Fruit fly (Drosophila melanogaster) whole organism, embryonic: ENCODE measurements around the gene CG4953.
A peak's percentile ranks its signal among the peaks of the same experiment; 100 is the strongest.

Source experiments
- Asciz ChIP-seq: fragments of 200-800 bp; sonication (Bioruptor generic); optimal IDR thresholded peaks from 2 replicates; lab custom pipeline; 2017; ENCODE audit warnings: missing biosample characterization, mild to moderate bottlenecking, missing genetic modification characterization, missing genetic modification reagents
- B-H2 ChIP-seq: fragments of 200-800 bp; sonication (Bioruptor generic); optimal IDR thresholded peaks from 2 replicates; lab custom pipeline; 2018; ENCODE audit warnings: missing biosample characterization, mild to moderate bottlenecking, missing genetic modification characterization
- Bteb2 ChIP-seq: fragments of 200-800 bp; sonication (Bioruptor generic); optimal IDR thresholded peaks from 2 replicates; lab custom pipeline; 2016; ENCODE audit warnings: missing biosample characterization, missing genetic modification characterization
- CG10209 ChIP-seq: fragments of 200-800 bp; sonication (Bioruptor generic); optimal IDR thresholded peaks from 3 replicates; lab custom pipeline; 2017; ENCODE audit warnings: missing biosample characterization, mild to moderate bottlenecking, missing genetic modification characterization, missing genetic modification reagents
- CG10565 ChIP-seq: fragments of 200-800 bp; sonication (Bioruptor generic); optimal IDR thresholded peaks from 3 replicates; lab custom pipeline; 2016; ENCODE audit warnings: missing biosample characterization, mild to moderate bottlenecking, missing genetic modification characterization
- CG11723 ChIP-seq: fragments of 200-800 bp; sonication (Bioruptor generic); optimal IDR thresholded peaks from 2 replicates; lab custom pipeline; 2017; ENCODE audit warnings: missing biosample characterization, mild to moderate bottlenecking, missing genetic modification characterization
- CG12071 ChIP-seq: fragments of 200-800 bp; sonication (Bioruptor generic); optimal IDR thresholded peaks from 3 replicates; lab custom pipeline; 2018; ENCODE audit warnings: missing biosample characterization, mild to moderate bottlenecking, missing genetic modification characterization
- CG12942 ChIP-seq: fragments of 200-800 bp; sonication (Bioruptor generic); optimal IDR thresholded peaks from 3 replicates; lab custom pipeline; 2016; ENCODE audit warnings: missing biosample characterization, missing genetic modification characterization
- CG13296 ChIP-seq: fragments of 200-800 bp; sonication (Bioruptor generic); optimal IDR thresholded peaks from 3 replicates; lab custom pipeline; 2018; ENCODE audit warnings: missing biosample characterization, mild to moderate bottlenecking, missing genetic modification characterization
- CG14014 ChIP-seq: fragments of 200-800 bp; sonication (Bioruptor generic); IDR thresholded peaks from 2 replicates; pipeline ENCODE4 v1.3.6; 2022; ENCODE audit warnings: missing biosample characterization, missing genetic modification characterization
- CG15696 ChIP-seq: fragments of 200-800 bp; sonication (Bioruptor generic); optimal IDR thresholded peaks from 2 replicates; lab custom pipeline; 2019; ENCODE audit warnings: missing biosample characterization, mild to moderate bottlenecking, missing genetic modification characterization, moderate library complexity
- CG17912 ChIP-seq: fragments of 200-800 bp; sonication (Bioruptor generic); optimal IDR thresholded peaks from 2 replicates; lab custom pipeline; 2018; ENCODE audit warnings: missing biosample characterization, mild to moderate bottlenecking, missing genetic modification characterization
- CG30403 ChIP-seq: fragments of 200-800 bp; sonication (Bioruptor generic); optimal IDR thresholded peaks from 3 replicates; lab custom pipeline; 2016; ENCODE audit warnings: missing biosample characterization, missing genetic modification characterization
- CG32532 ChIP-seq: fragments of 200-800 bp; sonication (Bioruptor generic); IDR thresholded peaks from 2 replicates; pipeline ENCODE4 v1.3.6; 2022; ENCODE audit warnings: missing biosample characterization, missing genetic modification characterization
- CG42726 ChIP-seq: fragments of 200-800 bp; sonication (Bioruptor generic); IDR thresholded peaks from 2 replicates; pipeline ENCODE4 v1.3.6; 2022; ENCODE audit warnings: missing biosample characterization, missing genetic modification characterization; ENCODE audit not compliant: partially characterized antibody
- CG4328 ChIP-seq: fragments of 200-800 bp; sonication (Bioruptor generic); optimal IDR thresholded peaks from 3 replicates; lab custom pipeline; 2017; ENCODE audit warnings: missing biosample characterization, missing genetic modification reagents, missing genetic modification characterization
- CG4707 ChIP-seq: fragments of 200-800 bp; sonication (Bioruptor generic); optimal IDR thresholded peaks from 2 replicates; lab custom pipeline; 2018; ENCODE audit warnings: missing biosample characterization, mild to moderate bottlenecking, missing genetic modification characterization, moderate library complexity
- CG8089 ChIP-seq: fragments of 200-800 bp; sonication (Bioruptor generic); optimal IDR thresholded peaks from 3 replicates; lab custom pipeline; 2016; ENCODE audit warnings: missing biosample characterization, missing genetic modification characterization
- CG8924 ChIP-seq: fragments of 200-800 bp; optimal IDR thresholded peaks from 3 replicates; lab custom pipeline; 2019; ENCODE audit warnings: missing biosample characterization, mild to moderate bottlenecking, missing genetic modification characterization, moderate library complexity
- CG9932 ChIP-seq: fragments of 200-800 bp; sonication (Bioruptor generic); IDR thresholded peaks from 2 replicates; pipeline ENCODE4 v1.3.6; 2022; ENCODE audit warnings: missing biosample characterization, missing genetic modification characterization
- CkIIα-i1 ChIP-seq: fragments of 200-800 bp; sonication (Bioruptor generic); IDR thresholded peaks from 2 replicates; pipeline ENCODE4 v1.3.6; 2022; ENCODE audit warnings: missing biosample characterization, missing genetic modification characterization
- CrebB ChIP-seq: fragments of 200-800 bp; sonication (Bioruptor generic); optimal IDR thresholded peaks from 3 replicates; lab custom pipeline; 2018; ENCODE audit warnings: missing biosample characterization, mild to moderate bottlenecking, missing genetic modification characterization
- D ChIP-seq, 2 experiments: fragments of 200-800 bp in 1 of 2; fragments of >200 bp in 1 of 2; sonication (Bioruptor generic) in 1 of 2; optimal IDR thresholded peaks; 2 replicates in 1 of 2; 3 replicates in 1 of 2; lab custom pipeline; 2017; ENCODE audit warnings: mild to moderate bottlenecking in 1 of 2, missing biosample characterization in 1 of 2, missing genetic modification characterization in 1 of 2, missing genetic modification reagents in 1 of 2
- Drgx ChIP-seq: fragments of 200-800 bp; sonication (Bioruptor generic); IDR thresholded peaks from 2 replicates; pipeline ENCODE4 v1.3.6; 2022; ENCODE audit warnings: missing biosample characterization, missing genetic modification characterization
- Ets65A ChIP-seq: fragments of 200-800 bp; sonication (Bioruptor generic); peaks from one replicate; lab custom pipeline; 2016; ENCODE audit warnings: missing biosample characterization, missing genetic modification characterization
- Hey ChIP-seq: fragments of 200-800 bp; sonication (Bioruptor generic); optimal IDR thresholded peaks from 3 replicates; lab custom pipeline; 2018; ENCODE audit warnings: missing biosample characterization, mild to moderate bottlenecking, missing genetic modification characterization
- Scr ChIP-seq: fragments of 200-800 bp; sonication (Bioruptor generic); IDR thresholded peaks from 2 replicates; pipeline ENCODE4 v1.3.6; 2022; ENCODE audit warnings: missing biosample characterization, missing genetic modification characterization; ENCODE audit not compliant: partially characterized antibody
- ash1 ChIP-seq: fragments of 200-800 bp; sonication (Bioruptor generic); optimal IDR thresholded peaks from 2 replicates; lab custom pipeline; 2018; ENCODE audit warnings: missing biosample characterization, mild to moderate bottlenecking, missing genetic modification characterization
- cg ChIP-seq: fragments of 200-800 bp; sonication (Bioruptor generic); optimal IDR thresholded peaks from 3 replicates; lab custom pipeline; 2019; ENCODE audit warnings: missing biosample characterization, mild to moderate bottlenecking, missing genetic modification characterization, moderate library complexity
- fd64A ChIP-seq: fragments of 200-800 bp; sonication (Bioruptor generic); optimal IDR thresholded peaks from 3 replicates; lab custom pipeline; 2018; ENCODE audit warnings: missing biosample characterization, mild to moderate bottlenecking, missing genetic modification characterization
- fu2 ChIP-seq: fragments of 200-800 bp; sonication (Bioruptor generic); optimal IDR thresholded peaks from 2 replicates; lab custom pipeline; 2016; ENCODE audit warnings: missing biosample characterization, missing genetic modification characterization
- grn ChIP-seq: fragments of 200-800 bp; sonication (Bioruptor generic); optimal IDR thresholded peaks from 3 replicates; lab custom pipeline; 2017; ENCODE audit warnings: missing biosample characterization, missing genetic modification characterization
- her ChIP-seq: fragments of 200-800 bp; sonication (Bioruptor generic); optimal IDR thresholded peaks from 2 replicates; lab custom pipeline; 2016; ENCODE audit warnings: missing biosample characterization, missing genetic modification characterization
- kah ChIP-seq: fragments of 200-800 bp; sonication (Bioruptor generic); optimal IDR thresholded peaks from 2 replicates; lab custom pipeline; 2018; ENCODE audit warnings: missing biosample characterization, mild to moderate bottlenecking, missing genetic modification characterization
- lola ChIP-seq, 3 experiments: fragments of >200 bp in 2 of 3; fragments of 200-800 bp in 1 of 3; sonication (Bioruptor generic) in 1 of 3; optimal IDR thresholded peaks; 2 replicates each; lab custom pipeline; 2017 to 2019; ENCODE audit warnings: missing biosample characterization in 3 of 3, missing genetic modification characterization in 3 of 3, mild to moderate bottlenecking in 1 of 3, moderate library complexity in 1 of 3
- luna ChIP-seq: fragments of 200-800 bp; sonication (Bioruptor generic); optimal IDR thresholded peaks from 2 replicates; lab custom pipeline; 2016; ENCODE audit warnings: missing biosample characterization, missing genetic modification characterization
- nau ChIP-seq: fragments of 200-800 bp; sonication (Bioruptor generic); optimal IDR thresholded peaks from 3 replicates; lab custom pipeline; 2017; ENCODE audit warnings: missing biosample characterization, mild to moderate bottlenecking, missing genetic modification characterization, missing genetic modification reagents
- onecut ChIP-seq: fragments of 200-800 bp; sonication (Bioruptor generic); IDR thresholded peaks from 2 replicates; pipeline ENCODE4 v1.3.6; 2022; ENCODE audit warnings: missing biosample characterization, missing genetic modification characterization
- peb ChIP-seq: fragments of 200-800 bp; sonication (Bioruptor generic); IDR thresholded peaks from 2 replicates; pipeline ENCODE4 v1.3.6; 2022; ENCODE audit warnings: missing biosample characterization, missing genetic modification characterization
- pfk ChIP-seq: fragments of 200-800 bp; sonication (Bioruptor generic); optimal IDR thresholded peaks from 2 replicates; lab custom pipeline; 2018; ENCODE audit warnings: missing biosample characterization, mild to moderate bottlenecking, missing genetic modification characterization, moderate library complexity
- rib ChIP-seq: fragments of 200-800 bp; sonication (Bioruptor generic); IDR thresholded peaks from 2 replicates; pipeline ENCODE4 v1.3.6; 2022; ENCODE audit warnings: missing biosample characterization, missing genetic modification characterization
- shn ChIP-seq: fragments of 200-800 bp; sonication (Bioruptor generic); optimal IDR thresholded peaks from 3 replicates; lab custom pipeline; 2016; ENCODE audit warnings: missing biosample characterization, missing genetic modification characterization
- tio ChIP-seq: fragments of 200-800 bp; sonication (Bioruptor generic); optimal IDR thresholded peaks from 2 replicates; lab custom pipeline; 2017; ENCODE audit warnings: missing biosample characterization, missing genetic modification characterization, inconsistent platforms
- toy ChIP-seq: fragments of 200-800 bp; sonication (Bioruptor generic); IDR thresholded peaks from 2 replicates; pipeline ENCODE4 v1.3.6; 2022; ENCODE audit warnings: missing biosample characterization, missing genetic modification characterization
- twi ChIP-seq: fragments of 200-800 bp; optimal IDR thresholded peaks from 2 replicates; lab custom pipeline; 2019; ENCODE audit warnings: missing biosample characterization, mild to moderate bottlenecking, missing genetic modification characterization, moderate library complexity
- tx ChIP-seq: fragments of 200-800 bp; sonication (Bioruptor generic); optimal IDR thresholded peaks from 2 replicates; lab custom pipeline; 2016; ENCODE audit warnings: missing biosample characterization, missing genetic modification characterization
- unpg ChIP-seq: fragments of 200-800 bp; sonication (Bioruptor generic); optimal IDR thresholded peaks from 3 replicates; lab custom pipeline; 2018; ENCODE audit warnings: missing biosample characterization, mild to moderate bottlenecking, missing genetic modification characterization, moderate library complexity
- zf30C ChIP-seq: fragments of 200-800 bp; sonication (Bioruptor generic); optimal IDR thresholded peaks from 3 replicates; lab custom pipeline; 2018; ENCODE audit warnings: missing biosample characterization, mild to moderate bottlenecking, missing genetic modification characterization

CG4953 gene

dm6 chr2L:10246785-10247190, 19.7 kb upstream of the CG4953 start, which contains the start of gene chico (continued):
- no peak for TF ChIP-seq luna (GFP tag; lab: Kevin White, UChicago)
- no peak for TF ChIP-seq toy
- TF ChIP-seq CG12071 (GFP tag; lab: Kevin White, UChicago), result no peak
- no peak for TF ChIP-seq CG32532
- TF ChIP-seq ash1 (GFP tag; lab: Kevin White, UChicago), result no peak
- TF ChIP-seq CG9932 (GFP tag; lab: Robert Waterston, UW), result no peak

- TF ChIP-seq nau (GFP tag; lab: Kevin White, UChicago), result peak; percentile 3
- TF ChIP-seq fu2 (GFP tag; lab: Kevin White, UChicago), result no peak
- TF ChIP-seq cg, result peak; percentile 79
- peak; percentile 33 for TF ChIP-seq CG8924
- no peak for TF ChIP-seq Bteb2 (GFP tag; lab: Kevin White, UChicago)
- TF ChIP-seq twi, result peak; percentile 53
- no peak for TF ChIP-seq tio
- TF ChIP-seq her (GFP tag; lab: Kevin White, UChicago), result no peak
- TF ChIP-seq Drgx, result no peak
- no peak for TF ChIP-seq rib (GFP tag; lab: Robert Waterston, UW)
- TF ChIP-seq peb (GFP tag; lab: Robert Waterston, UW), result peak; percentile 33; the same call in 1 of the 2 replicates
- TF ChIP-seq CG12942 (GFP tag; lab: Kevin White, UChicago), result no peak
- 0 out of 2 replicates have a peak, but pooled peaks have one; percentile 17 for TF ChIP-seq Scr (GFP tag; lab: Robert Waterston, UW)
- TF ChIP-seq CkIIα-i1 (GFP tag; lab: Robert Waterston, UW), result no peak
- TF ChIP-seq CrebB (tag; lab: Kevin White, UChicago), result peak; percentile 64
- peak; percentile 31; the same call in 1 of the 2 replicates for TF ChIP-seq CG14014 (GFP tag; lab: Robert Waterston, UW)
- TF ChIP-seq fd64A (GFP tag; lab: Kevin White, UChicago), result peak; percentile 75
- no peak for TF ChIP-seq Ets65A (GFP tag; lab: Kevin White, UChicago)
- TF ChIP-seq CG17912 (GFP tag; lab: Kevin White, UChicago), result peak; percentile 44
- no peak for TF ChIP-seq zf30C (GFP tag; lab: Kevin White, UChicago)
- peak; percentile 80 for TF ChIP-seq onecut (GFP tag; lab: Robert Waterston, UW)
- TF ChIP-seq grn (GFP tag; lab: Kevin White, UChicago), result peak; percentile 20
- peak; percentile 1 for TF ChIP-seq Asciz (GFP tag; lab: Kevin White, UChicago)
- peak; percentile 83 for TF ChIP-seq CG15696 (tag; lab: Kevin White, UChicago)
- TF ChIP-seq unpg (GFP tag; lab: Kevin White, UChicago), result no peak
- TF ChIP-seq Hey (tag; lab: Kevin White, UChicago), result no peak
- peak; percentile 27 for TF ChIP-seq CG11723 (GFP tag; lab: Kevin White, UChicago)
- peak; percentile 80 for TF ChIP-seq CG13296 (GFP tag; lab: Kevin White, UChicago)
- TF ChIP-seq shn (GFP tag; lab: Kevin White, UChicago), result no peak
- TF ChIP-seq CG4328, result peak; percentile 68
- peak; percentile 26 for TF ChIP-seq CG8089 (GFP tag; lab: Kevin White, UChicago)
- TF ChIP-seq B-H2 (GFP tag; lab: Kevin White, UChicago), result peak; percentile 31
- no peak for TF ChIP-seq CG10209 (GFP tag; lab: Kevin White, UChicago)
- TF ChIP-seq lola (GFP tag; optimal IDR thresholded peaks at IDR 0.05; lab: Kevin White, UChicago), result peak in 1 of 3 experiments; percentile 51
- TF ChIP-seq CG4707 (GFP tag; lab: Kevin White, UChicago), result peak; percentile 60
- no peak for TF ChIP-seq CG30403 (GFP tag; lab: Kevin White, UChicago)
- TF ChIP-seq kah (GFP tag; lab: Kevin White, UChicago), result peak; percentile 55
- TF ChIP-seq tx (GFP tag; lab: Kevin White, UChicago), result no peak
- TF ChIP-seq pfk (GFP tag; lab: Kevin White, UChicago), result peak; percentile 75
- no peak for TF ChIP-seq CG10565 (GFP tag; lab: Kevin White, UChicago)
- no peak for TF ChIP-seq D (optimal IDR thresholded peaks at IDR 0.05; lab: Kevin White, UChicago)
- TF ChIP-seq D (GFP tag; optimal IDR thresholded peaks at IDR 0.05; lab: Kevin White, UChicago), result peak; percentile 57
- no peak for TF ChIP-seq CG42726 (GFP tag; lab: Robert Waterston, UW)
Observed at dm6 chr2L:10249655-10250202, 16.8 kb upstream of the CG4953 start.
